Fruit fly (Drosophila melanogaster): ENCODE measurements around the gene CG4949.

The CG4949 gene

dm6 chrX:17068423-17068822, 10.2 kb upstream of the CG4949 start, which contains the start of gene CG43077:
CG43077 (minus strand) TSS chrX:17068523.
- TF ChIP-seq dsx (GFP tag; optimal IDR thresholded peaks at IDR 0.05; ENCODE audit: poor library complexity, severe bottlenecking) (no peak), Blimp-1 (GFP tag; optimal IDR thresholded peaks at IDR 0.05) (no peak), CG6792 (GFP tag; optimal IDR thresholded peaks at IDR 0.05) (no peak)

dm6 chrX:17076449-17077289, 2.0 kb upstream of the CG4949 start:
- TF ChIP-seq Lpt (GFP tag; optimal IDR thresholded peaks at IDR 0.05) = no peak
- no peak for TF ChIP-seq CG8119 (GFP tag; IDR thresholded peaks at IDR 0.05)
- TF ChIP-seq CG32006 (GFP tag; optimal IDR thresholded peaks at IDR 0.05) = no peak
- TF ChIP-seq Blimp-1 (GFP tag; optimal IDR thresholded peaks at IDR 0.05) = no peak
- TF ChIP-seq net (GFP tag; optimal IDR thresholded peaks at IDR 0.05) = no peak
- TF ChIP-seq CG11902 (GFP tag; optimal IDR thresholded peaks at IDR 0.05) = no peak
- TF ChIP-seq ss (GFP tag; optimal IDR thresholded peaks at IDR 0.05) = no peak
- no peak for TF ChIP-seq Sox102F (GFP tag; optimal IDR thresholded peaks at IDR 0.05)
- no peak for TF ChIP-seq CG6276 (GFP tag; optimal IDR thresholded peaks at IDR 0.05)
- TF ChIP-seq CG4318 (GFP tag; optimal IDR thresholded peaks at IDR 0.05) = no peak
- TF ChIP-seq dsx (GFP tag; optimal IDR thresholded peaks at IDR 0.05; ENCODE audit: poor library complexity, severe bottlenecking) = no peak
- TF ChIP-seq OdsH (GFP tag; optimal IDR thresholded peaks at IDR 0.05) = no peak
- no peak for TF ChIP-seq CG6854 (GFP tag; optimal IDR thresholded peaks at IDR 0.05)

dm6 chrX:17077290-17078138, 1.1 kb upstream of the CG4949 start, which contains the start of gene wcy:
wcy (minus strand) TSS chrX:17077897.
- TF ChIP-seq net (GFP tag; optimal IDR thresholded peaks at IDR 0.05) (peak; percentile 12), Sox14 (GFP tag; optimal IDR thresholded peaks at IDR 0.05) (peak; percentile 3), Ets21C (GFP tag; optimal IDR thresholded peaks at IDR 0.05) (no peak), CG7368 (GFP tag; optimal IDR thresholded peaks at IDR 0.05) (no peak), topi (GFP tag; optimal IDR thresholded peaks at IDR 0.05) (peak; percentile 11), CG6808 (GFP tag; optimal IDR thresholded peaks at IDR 0.05) (peak; percentile 41), CG15336 (GFP tag; IDR thresholded peaks at IDR 0.05) (no peak), svp (GFP tag) (peak; percentile 61), Eip78C (GFP tag) (peak; percentile 61), CG1621 (tag; optimal IDR thresholded peaks at IDR 0.05) (peak; percentile 68), ss (GFP tag; optimal IDR thresholded peaks at IDR 0.05) (peak in 1 of 2 experiments; percentile 34), CG6276 (GFP tag; optimal IDR thresholded peaks at IDR 0.05) (no peak), CG6163 (GFP tag; IDR thresholded peaks at IDR 0.05) (peak; percentile 64), CG6792 (GFP tag; optimal IDR thresholded peaks at IDR 0.05) (no peak), cyc (GFP tag; optimal IDR thresholded peaks at IDR 0.05) (peak; percentile 9), fd85E (GFP tag; optimal IDR thresholded peaks at IDR 0.05) (no peak), CG31627 (GFP tag; optimal IDR thresholded peaks at IDR 0.05) (peak; percentile 21), lz (GFP tag; optimal IDR thresholded peaks at IDR 0.05) (peak; percentile 25), CG11294 (GFP tag; IDR thresholded peaks at IDR 0.05) (no peak), Gug (GFP tag; IDR thresholded peaks at IDR 0.05) (no peak)

- TF ChIP-seq Eip93F (GFP tag; optimal IDR thresholded peaks at IDR 0.05) (no peak), CG1621 (tag; optimal IDR thresholded peaks at IDR 0.05) (no peak), CG7368 (GFP tag; optimal IDR thresholded peaks at IDR 0.05) (no peak), CG16779 (tag; optimal IDR thresholded peaks at IDR 0.05) (no peak), CG10669 (GFP tag; optimal IDR thresholded peaks at IDR 0.05) (no peak), CG6163 (GFP tag; IDR thresholded peaks at IDR 0.05) (no peak), Sox15 (GFP tag; optimal IDR thresholded peaks at IDR 0.05) (no peak), Smox (GFP tag; optimal IDR thresholded peaks at IDR 0.05) (no peak), Sox14 (GFP tag; optimal IDR thresholded peaks at IDR 0.05) (no peak), CG3032 (tag; optimal IDR thresholded peaks at IDR 0.05) (no peak), CG6276 (GFP tag; optimal IDR thresholded peaks at IDR 0.05) (no peak), topi (GFP tag; optimal IDR thresholded peaks at IDR 0.05) (no peak)
These were observed 2.5 kb downstream of the CG4949 start, which contains the start of gene CG4955 for dm6 chrX:17081147-17081546. CG4955 (plus strand) TSS chrX:17081447.
